Worm (Caenorhabditis elegans) whole organism, late embryonic: Measurements from ENCODE around the gene F16G10.10.

Experiments used
- C08G9.2 ChIP-seq: sonication (generic microtip); optimal IDR thresholded peaks from 2 replicates; lab custom pipeline; 2016; ENCODE audit warnings: mild to moderate bottlenecking, missing genetic modification characterization, moderate library complexity, missing compliant biosample characterization
- C38D4.7 ChIP-seq: fragments of 200-800 bp; sonication (Bioruptor generic); optimal IDR thresholded peaks from 2 replicates; lab custom pipeline; 2018; ENCODE audit warnings: mild to moderate bottlenecking, missing genetic modification characterization, moderate library complexity, missing compliant biosample characterization
- K09A11.1 ChIP-seq: sonication (generic microtip); optimal IDR thresholded peaks from 2 replicates; lab custom pipeline; 2017; ENCODE audit warnings: antibody characterized with exemption, mild to moderate bottlenecking, missing genetic modification characterization, missing compliant biosample characterization; ENCODE audit not compliant: insufficient read depth
- ceh-19 ChIP-seq: fragments of 200-800 bp; sonication (Bioruptor generic); optimal IDR thresholded peaks from 2 replicates; lab custom pipeline; 2018; ENCODE audit warnings: mild to moderate bottlenecking, missing genetic modification characterization, missing compliant biosample characterization
- ceh-2 ChIP-seq: sonication (generic microtip); optimal IDR thresholded peaks from 2 replicates; lab custom pipeline; 2016; ENCODE audit warnings: missing genotype, missing genetic modification characterization, missing compliant biosample characterization
- ceh-24 ChIP-seq: sonication (generic microtip); optimal IDR thresholded peaks from 2 replicates; lab custom pipeline; 2016; ENCODE audit warnings: mild to moderate bottlenecking, missing genetic modification characterization, missing compliant biosample characterization
- ceh-31 ChIP-seq: sonication (generic microtip); optimal IDR thresholded peaks from 2 replicates; lab custom pipeline; 2016; ENCODE audit warnings: missing genetic modification characterization, missing compliant biosample characterization
- ceh-34 ChIP-seq: sonication (generic microtip); optimal IDR thresholded peaks from 2 replicates; lab custom pipeline; 2016; ENCODE audit warnings: mild to moderate bottlenecking, missing genetic modification characterization, missing compliant biosample characterization
- ceh-45 ChIP-seq: fragments of 200-800 bp; sonication (Bioruptor generic); IDR thresholded peaks from 2 replicates; pipeline ENCODE4 v1.3.6; 2022; ENCODE audit warnings: missing genetic modification reagents, missing genetic modification characterization, missing compliant biosample characterization
- ceh-48 ChIP-seq: sonication (generic microtip); optimal IDR thresholded peaks from 2 replicates; lab custom pipeline; 2016; ENCODE audit warnings: missing genetic modification characterization, inconsistent platforms, missing compliant biosample characterization
- ceh-6 ChIP-seq: fragments of 200-800 bp; sonication (Bioruptor generic); optimal IDR thresholded peaks from 2 replicates; lab custom pipeline; 2018; ENCODE audit warnings: mild to moderate bottlenecking, missing genetic modification characterization, missing compliant biosample characterization
- che-1 ChIP-seq: sonication (generic microtip); optimal IDR thresholded peaks from 2 replicates; lab custom pipeline; 2016; ENCODE audit warnings: mild to moderate bottlenecking, missing genetic modification characterization, missing compliant biosample characterization
- elt-2 ChIP-seq: sonication (generic microtip); optimal IDR thresholded peaks from 2 replicates; lab custom pipeline; 2016; ENCODE audit warnings: missing genetic modification reagents, missing genetic modification characterization, missing compliant biosample characterization
- elt-4 ChIP-seq: sonication (generic microtip); optimal IDR thresholded peaks from 2 replicates; lab custom pipeline; 2016; ENCODE audit warnings: missing genetic modification characterization, missing compliant biosample characterization
- ets-4 ChIP-seq: sonication (generic microtip); optimal IDR thresholded peaks from 2 replicates; lab custom pipeline; 2016; ENCODE audit warnings: missing genetic modification characterization, missing compliant biosample characterization
- eyg-1 ChIP-seq: sonication (generic microtip); optimal IDR thresholded peaks from 2 replicates; lab custom pipeline; 2016; ENCODE audit warnings: missing genotype, missing genetic modification characterization, missing compliant biosample characterization
- fkh-6 ChIP-seq: sonication (generic microtip); optimal IDR thresholded peaks from 2 replicates; lab custom pipeline; 2016; ENCODE audit warnings: missing genetic modification characterization, missing compliant biosample characterization
- gmeb-2 ChIP-seq: sonication (generic microtip); optimal IDR thresholded peaks from 2 replicates; lab custom pipeline; 2016; ENCODE audit warnings: missing genetic modification characterization, inconsistent platforms, missing compliant biosample characterization
- hlh-13 ChIP-seq: fragments of 200-800 bp; sonication (Bioruptor generic); optimal IDR thresholded peaks from 2 replicates; lab custom pipeline; 2018; ENCODE audit warnings: mild to moderate bottlenecking, missing genetic modification characterization, missing compliant biosample characterization
- hlh-15 ChIP-seq: sonication (generic microtip); optimal IDR thresholded peaks from 2 replicates; lab custom pipeline; 2016; ENCODE audit warnings: missing genetic modification characterization, missing compliant biosample characterization
- hlh-30 ChIP-seq: sonication (generic microtip); optimal IDR thresholded peaks from 2 replicates; lab custom pipeline; 2017; ENCODE audit warnings: antibody characterized with exemption, missing genetic modification characterization, missing compliant biosample characterization; ENCODE audit not compliant: insufficient read depth
- hlh-8 ChIP-seq: sonication (generic microtip); optimal IDR thresholded peaks from 2 replicates; lab custom pipeline; 2016; ENCODE audit warnings: missing genotype, missing genetic modification characterization, missing compliant biosample characterization
- mec-3 ChIP-seq: sonication (generic microtip); optimal IDR thresholded peaks from 2 replicates; lab custom pipeline; 2016; ENCODE audit warnings: borderline replicate concordance, missing genetic modification characterization, missing compliant biosample characterization
- nhr-11 ChIP-seq: fragments of 150-350 bp; optimal IDR thresholded peaks from 2 replicates; lab custom pipeline; 2014; ENCODE audit warnings: missing biosample characterization, missing genetic modification characterization
- npax-4 ChIP-seq: sonication (generic microtip); optimal IDR thresholded peaks from 2 replicates; lab custom pipeline; 2016; ENCODE audit warnings: missing genetic modification characterization, missing compliant biosample characterization
- odd-2 ChIP-seq: sonication (generic microtip); optimal IDR thresholded peaks from 2 replicates; lab custom pipeline; 2017; ENCODE audit warnings: antibody characterized with exemption, mild to moderate bottlenecking, missing genetic modification characterization, missing compliant biosample characterization
- pat-9 ChIP-seq: fragments of 200-800 bp; sonication (Bioruptor generic); optimal IDR thresholded peaks from 2 replicates; lab custom pipeline; 2018; ENCODE audit warnings: mild to moderate bottlenecking, missing genetic modification characterization, moderate library complexity, missing compliant biosample characterization
- pha-4 ChIP-seq: fragments of 150-350 bp; optimal IDR thresholded peaks from 2 replicates; lab custom pipeline; 2018; ENCODE audit warnings: missing biosample characterization, missing genetic modification reagents, missing genetic modification characterization
- pros-1 ChIP-seq: fragments of 150-350 bp; optimal IDR thresholded peaks from 2 replicates; lab custom pipeline; 2014; ENCODE audit warnings: missing biosample characterization, missing genetic modification reagents, missing genetic modification characterization
- tbx-7 ChIP-seq: sonication (generic microtip); optimal IDR thresholded peaks from 2 replicates; lab custom pipeline; 2016; ENCODE audit warnings: missing genotype, missing genetic modification characterization, missing compliant biosample characterization
- unc-3 ChIP-seq, 2 experiments: fragments of 200-800 bp in 1 of 2; sonication (Bioruptor generic) in 1 of 2; sonication (generic microtip) in 1 of 2; conservative IDR thresholded peaks in 1 of 2; optimal IDR thresholded peaks in 1 of 2; 2 replicates each; pipeline versions ENCODE4 v1.3.6 to Lab custom; 2016 to 2022; ENCODE audit warnings: missing compliant biosample characterization in 2 of 2, missing genetic modification characterization in 2 of 2, missing genetic modification reagents in 1 of 2
- unc-42 ChIP-seq: sonication (generic microtip); optimal IDR thresholded peaks from 2 replicates; lab custom pipeline; 2016; ENCODE audit warnings: missing genotype, missing genetic modification characterization, missing compliant biosample characterization
- unc-55 ChIP-seq: sonication (generic microtip); optimal IDR thresholded peaks from 2 replicates; lab custom pipeline; 2017; ENCODE audit warnings: missing biosample characterization, missing genetic modification reagents, missing genetic modification characterization
- unc-86 ChIP-seq: sonication (generic microtip); optimal IDR thresholded peaks from 2 replicates; lab custom pipeline; 2016; ENCODE audit warnings: missing genetic modification characterization, missing compliant biosample characterization
- ztf-16 ChIP-seq: sonication (generic microtip); optimal IDR thresholded peaks from 2 replicates; lab custom pipeline; 2017; ENCODE audit warnings: missing genetic modification characterization, missing compliant biosample characterization

Gene F16G10.10

ce11 chrII:2353012-2353411 lies 37.8 kb downstream of the F16G10.10 start, which contains the start of gene F43C11.3:
F43C11.3 (plus strand) TSS chrII:2353312.
- TF ChIP-seq C08G9.2 (tag; lab: Kevin White, UChicago) (no peak), pros-1 (tag; lab: Kevin White, UChicago) (no peak), ceh-19 (no peak), elt-2 (no peak), tbx-7 (tag; lab: Kevin White, UChicago) (no peak), ceh-34 (tag; lab: Kevin White, UChicago) (no peak), hlh-8 (tag; lab: Kevin White, UChicago) (no peak), ztf-16 (no peak), elt-4 (no peak), ceh-2 (no peak), ceh-48 (tag; lab: Kevin White, UChicago) (no peak), K09A11.1 (no peak), npax-4 (tag; lab: Kevin White, UChicago) (no peak), unc-42 (tag; lab: Kevin White, UChicago) (no peak), ceh-45 (GFP tag; lab: Robert Waterston, UW) (no peak), pha-4 (tag; lab: Kevin White, UChicago) (no peak), che-1 (tag; lab: Kevin White, UChicago) (no peak)

- no peak for TF ChIP-seq C38D4.7 (GFP tag; lab: Kevin White, UChicago)
- no peak for TF ChIP-seq eyg-1 (tag; lab: Kevin White, UChicago)
- TF ChIP-seq nhr-11 (tag; lab: Kevin White, UChicago): no peak
- no peak for TF ChIP-seq ets-4 (tag; lab: Kevin White, UChicago)
- TF ChIP-seq hlh-8 (tag; lab: Kevin White, UChicago): no peak
- TF ChIP-seq C08G9.2 (tag; lab: Kevin White, UChicago): no peak
- TF ChIP-seq ceh-6 (GFP tag; lab: Kevin White, UChicago): no peak
- no peak for TF ChIP-seq hlh-13 (GFP tag; lab: Kevin White, UChicago)
- TF ChIP-seq pat-9 (tag; lab: Kevin White, UChicago): no peak
- no peak for TF ChIP-seq unc-86 (tag; lab: Kevin White, UChicago)
- TF ChIP-seq unc-42 (tag; lab: Kevin White, UChicago): no peak
- TF ChIP-seq hlh-15 (tag; lab: Kevin White, UChicago): no peak
- TF ChIP-seq ceh-45 (GFP tag; lab: Robert Waterston, UW): no peak
- no peak for TF ChIP-seq che-1 (tag; lab: Kevin White, UChicago)
- no peak for TF ChIP-seq pros-1 (tag; lab: Kevin White, UChicago)
- no peak for TF ChIP-seq unc-55 (GFP tag; lab: Kevin White, UChicago)
- TF ChIP-seq unc-3 (GFP tag; conservative IDR thresholded peaks at IDR 0.05; lab: Robert Waterston, UW): no peak
- TF ChIP-seq unc-3 (tag; optimal IDR thresholded peaks at IDR 0.05; lab: Kevin White, UChicago): no peak
- TF ChIP-seq odd-2 (tag; lab: Kevin White, UChicago): no peak
- TF ChIP-seq, all 69 proteins: peak for 0
These were observed 38.2 kb downstream of the F16G10.10 start, which contains the start of gene F43C11.10 for ce11 chrII:2352546-2352945. F43C11.10 (minus strand) TSS chrII:2352646.

ce11 chrII:2346672-2347071 lies 44.1 kb downstream of the F16G10.10 start, which contains the start of gene F43C11.4:
F43C11.4 (plus strand) TSS chrII:2346972.
- TF ChIP-seq ceh-24: no peak
- TF ChIP-seq hlh-13 (GFP tag; lab: Kevin White, UChicago): no peak
- TF ChIP-seq gmeb-2 (tag; lab: Kevin White, UChicago): no peak
- no peak for TF ChIP-seq fkh-6
- TF ChIP-seq mec-3 (tag; lab: Kevin White, UChicago): no peak
- no peak for TF ChIP-seq elt-4
- no peak for TF ChIP-seq ceh-31
- TF ChIP-seq pat-9 (tag; lab: Kevin White, UChicago): no peak
- no peak for TF ChIP-seq C38D4.7 (GFP tag; lab: Kevin White, UChicago)
- TF ChIP-seq che-1 (tag; lab: Kevin White, UChicago): no peak
- no peak for TF ChIP-seq hlh-8 (tag; lab: Kevin White, UChicago)
- no peak for TF ChIP-seq hlh-30 (tag; lab: Kevin White, UChicago)
- no peak for TF ChIP-seq unc-3 (GFP tag; conservative IDR thresholded peaks at IDR 0.05; lab: Robert Waterston, UW)
- TF ChIP-seq unc-3 (tag; optimal IDR thresholded peaks at IDR 0.05; lab: Kevin White, UChicago): no peak
